Worm (Caenorhabditis elegans): ENCODE measurements around the gene ubxn-2.

ubxn-2 gene

ce11 chrIV:2725784-2726183 is at the start of gene ubxn-2:
ubxn-2 (minus strand) TSS chrIV:2725819.
- TF ChIP-seq ceh-8 (GFP tag; optimal IDR thresholded peaks at IDR 0.05), result peak; percentile 70
- TF ChIP-seq fkh-4 (tag; optimal IDR thresholded peaks at IDR 0.05; ENCODE audit: borderline replicate concordance), result peak; percentile 56
- TF ChIP-seq unc-98 (GFP tag; IDR thresholded peaks at IDR 0.05), result no peak
- TF ChIP-seq dsc-1 (tag; optimal IDR thresholded peaks at IDR 0.05), result peak; percentile 88
- peak; percentile 67 for TF ChIP-seq zip-4 (GFP tag; optimal IDR thresholded peaks at IDR 0.05)
- no peak for TF ChIP-seq fkh-10 (GFP tag; optimal IDR thresholded peaks at IDR 0.05)
- TF ChIP-seq nhr-47 (tag; optimal IDR thresholded peaks at IDR 0.05), result peak; percentile 93
- peak; percentile 81 for TF ChIP-seq unc-86 (tag; optimal IDR thresholded peaks at IDR 0.05)
- no peak for TF ChIP-seq egl-27 (tag; optimal IDR thresholded peaks at IDR 0.05)
- no peak for TF ChIP-seq hlh-4 (tag; optimal IDR thresholded peaks at IDR 0.05)
- TF ChIP-seq tlp-1 (tag; optimal IDR thresholded peaks at IDR 0.05), result no peak
- peak; percentile 94 for TF ChIP-seq rnt-1 (tag; optimal IDR thresholded peaks at IDR 0.05)
- peak; percentile 82 for TF ChIP-seq nhr-20 (tag; optimal IDR thresholded peaks at IDR 0.05)
- no peak for TF ChIP-seq C34B4.2 (tag; optimal IDR thresholded peaks at IDR 0.05)
- TF ChIP-seq mab-9 (GFP tag; IDR thresholded peaks at IDR 0.05), result peak; percentile 73
- peak; percentile 70 for TF ChIP-seq C16A3.4 (tag; optimal IDR thresholded peaks at IDR 0.05)
- TF ChIP-seq nhr-76 (tag; optimal IDR thresholded peaks at IDR 0.05), result no peak
- TF ChIP-seq mdl-1 (tag; optimal IDR thresholded peaks at IDR 0.05), result peak in 1 of 2 experiments; percentile 76
- peak; percentile 66 for TF ChIP-seq egl-13 (tag; optimal IDR thresholded peaks at IDR 0.05)
- peak; percentile 70 for TF ChIP-seq aly-2 (tag; optimal IDR thresholded peaks at IDR 0.05)
- peak; percentile 60 for TF ChIP-seq C04F5.9 (tag; optimal IDR thresholded peaks at IDR 0.05)
- peak; percentile 83 for TF ChIP-seq unc-130 (tag; optimal IDR thresholded peaks at IDR 0.05)
- no peak for TF ChIP-seq nhr-237 (tag; optimal IDR thresholded peaks at IDR 0.05)
- TF ChIP-seq tbx-2 (tag; optimal IDR thresholded peaks at IDR 0.05), result peak; percentile 91
- peak; percentile 77 for TF ChIP-seq lin-14 (GFP tag; optimal IDR thresholded peaks at IDR 0.05)
- peak; percentile 81 for TF ChIP-seq grh-1 (GFP tag; IDR thresholded peaks at IDR 0.05)
- TF ChIP-seq Y116A8C.19 (tag; optimal IDR thresholded peaks at IDR 0.05; ENCODE audit: borderline replicate concordance), result no peak
- TF ChIP-seq pag-3 (tag; optimal IDR thresholded peaks at IDR 0.05; ENCODE audit: borderline replicate concordance, insufficient read depth), result no peak
- TF ChIP-seq alr-1 (tag; optimal IDR thresholded peaks at IDR 0.05; ENCODE audit: borderline replicate concordance), result no peak
- TF ChIP-seq skn-1 (tag; optimal IDR thresholded peaks at IDR 0.05), result peak; percentile 87
- TF ChIP-seq hlh-17 (GFP tag; optimal IDR thresholded peaks at IDR 0.05; ENCODE audit: borderline replicate concordance), result no peak
- TF ChIP-seq ztf-11 (tag; optimal IDR thresholded peaks at IDR 0.05), result peak in 1 of 2 experiments; percentile 80
- TF ChIP-seq efl-3 (GFP tag; optimal IDR thresholded peaks at IDR 0.05), result no peak
- TF ChIP-seq nhr-85 (tag), result peak; percentile 91
- no peak for TF ChIP-seq sptf-1 (tag; optimal IDR thresholded peaks at IDR 0.05)
- peak; percentile 66 for TF ChIP-seq pax-3 (tag; optimal IDR thresholded peaks at IDR 0.05)
- TF ChIP-seq irx-1 (tag; optimal IDR thresholded peaks at IDR 0.05), result peak; percentile 78
- TF ChIP-seq hpl-2 (GFP tag; optimal IDR thresholded peaks at IDR 0.05), result no peak
- TF ChIP-seq lin-13 (GFP tag; optimal IDR thresholded peaks at IDR 0.05), result peak; percentile 78
- peak; percentile 50 for TF ChIP-seq nhr-77 (tag; optimal IDR thresholded peaks at IDR 0.05)
- peak; percentile 87 for TF ChIP-seq isw-1 (GFP tag; IDR thresholded peaks at IDR 0.05)
- TF ChIP-seq aha-1 (tag; optimal IDR thresholded peaks at IDR 0.05), result peak; percentile 25
- no peak for TF ChIP-seq nhr-11 (tag; optimal IDR thresholded peaks at IDR 0.05)
- TF ChIP-seq lin-35 (GFP tag; optimal IDR thresholded peaks at IDR 0.05), result peak; percentile 79 to 88
- TF ChIP-seq ets-5 (GFP tag; IDR thresholded peaks at IDR 0.05), result no peak
- TF ChIP-seq ceh-82 (tag; optimal IDR thresholded peaks at IDR 0.05), result peak; percentile 89 to 91 (median 90)
- TF ChIP-seq nhr-84 (tag; optimal IDR thresholded peaks at IDR 0.05), result no peak
- TF ChIP-seq fos-1 (tag; optimal IDR thresholded peaks at IDR 0.05), result peak; percentile 54
- TF ChIP-seq vab-15 (tag; optimal IDR thresholded peaks at IDR 0.05), result no peak
- TF ChIP-seq unc-30 (tag; optimal IDR thresholded peaks at IDR 0.05), result peak; percentile 65
- peak; percentile 57 for TF ChIP-seq blmp-1 (tag; optimal IDR thresholded peaks at IDR 0.05)
- peak; percentile 92 for TF ChIP-seq snu-23 (GFP tag; optimal IDR thresholded peaks at IDR 0.05)
- TF ChIP-seq nhr-19 (GFP tag; conservative IDR thresholded peaks at IDR 0.05), result peak; percentile 83

All from whole organism, L1 larva.